Fruit fly (Drosophila melanogaster): ENCODE results near the gene Prosalpha2.

- no peak for TF ChIP-seq pan (optimal IDR thresholded peaks at IDR 0.05)
- TF ChIP-seq Hr78 (GFP tag; optimal IDR thresholded peaks at IDR 0.05): no peak
- no peak for TF ChIP-seq Mio (GFP tag; optimal IDR thresholded peaks at IDR 0.05)
- TF ChIP-seq CrebA (GFP tag; optimal IDR thresholded peaks at IDR 0.05; ENCODE audit: borderline replicate concordance): no peak
- TF ChIP-seq Abd-B (GFP tag; optimal IDR thresholded peaks at IDR 0.05): no peak
- no peak for TF ChIP-seq Jra (GFP tag; optimal IDR thresholded peaks at IDR 0.05)
- TF ChIP-seq Sp1 (GFP tag; optimal IDR thresholded peaks at IDR 0.05): no peak
- TF ChIP-seq Myc (optimal IDR thresholded peaks at IDR 0.05): no peak
- no peak for TF ChIP-seq psq (GFP tag; optimal IDR thresholded peaks at IDR 0.05)
- TF ChIP-seq sv (GFP tag; optimal IDR thresholded peaks at IDR 0.05): no peak
Observed at dm6 chr3R:12439039-12439400, 7.9 kb downstream of the Prosalpha2 start, which contains the start of the genes CG17207 and CG46427.

Data from whole organism, wandering third instar larva.